Worm (Caenorhabditis elegans): ENCODE results near the gene bcmo-2.

Gene bcmo-2

ce11 chrII:3879945-3880344 is 30.7 kb downstream of the bcmo-2 start, which contains the start of gene nhr-166:
Gene nhr-166, plus strand, starts transcription at chrII:3880245.
- TF ChIP-seq ham-2 (GFP tag; optimal IDR thresholded peaks at IDR 0.05) (no peak), nhr-237 (tag; optimal IDR thresholded peaks at IDR 0.05) (no peak), ztf-11 (tag; optimal IDR thresholded peaks at IDR 0.05) (no peak), cnd-1 (tag; optimal IDR thresholded peaks at IDR 0.05) (no peak), lsy-2 (tag; optimal IDR thresholded peaks at IDR 0.05) (no peak), ceh-43 (GFP tag; optimal IDR thresholded peaks at IDR 0.05) (no peak), hlh-1 (tag; optimal IDR thresholded peaks at IDR 0.05) (no peak), nhr-12 (tag; optimal IDR thresholded peaks at IDR 0.05) (no peak)

DNA sequence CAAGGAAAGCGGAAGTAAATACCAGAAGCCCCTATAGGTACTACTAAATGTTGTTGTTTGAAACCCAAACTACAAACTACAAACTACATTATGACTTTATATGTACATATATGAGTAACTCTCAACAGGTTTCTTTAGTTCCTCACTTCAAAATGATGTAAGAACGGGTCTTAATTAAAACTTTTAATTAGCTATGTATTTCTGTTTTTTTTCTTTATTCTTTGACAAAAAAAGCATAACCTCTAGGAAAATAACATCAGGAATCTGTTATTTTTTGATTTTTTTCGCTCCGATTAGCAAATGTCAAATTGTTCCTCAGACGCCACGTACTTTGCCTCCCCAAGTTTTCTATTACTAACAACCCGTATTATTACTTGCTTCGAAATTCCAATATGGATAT is 32.3 kb downstream of the bcmo-2 start, which contains the start of gene srh-250:
srh-250 (plus strand) TSS at position 301 of the 400 bp plus-strand sequence.
- no peak for TF ChIP-seq M03D4.4 (tag; optimal IDR thresholded peaks at IDR 0.05)
- TF ChIP-seq unc-120 (tag; optimal IDR thresholded peaks at IDR 0.05; ENCODE audit: poor library complexity, severe bottlenecking), result no peak
- TF ChIP-seq elt-1 (tag; optimal IDR thresholded peaks at IDR 0.05; ENCODE audit: borderline replicate concordance, insufficient read depth), result no peak
- TF ChIP-seq sptf-1 (tag; optimal IDR thresholded peaks at IDR 0.05), result no peak
- TF ChIP-seq snpc-4 (tag; optimal IDR thresholded peaks at IDR 0.05), result no peak
- TF ChIP-seq nhr-28 (tag; optimal IDR thresholded peaks at IDR 0.05), result no peak
- TF ChIP-seq nhr-76 (tag; optimal IDR thresholded peaks at IDR 0.05), result no peak
- no peak for TF ChIP-seq nhr-237 (tag; optimal IDR thresholded peaks at IDR 0.05)
- TF ChIP-seq ces-1 (GFP tag; optimal IDR thresholded peaks at IDR 0.05), result no peak
- TF ChIP-seq mep-1 (tag; optimal IDR thresholded peaks at IDR 0.05), result no peak
- no peak for TF ChIP-seq mls-2 (tag; optimal IDR thresholded peaks at IDR 0.05)
- no peak for TF ChIP-seq drap-1 (GFP tag; optimal IDR thresholded peaks at IDR 0.05)
- TF ChIP-seq ceh-83 (GFP tag; optimal IDR thresholded peaks at IDR 0.05), result no peak
- no peak for TF ChIP-seq blmp-1 (tag; optimal IDR thresholded peaks at IDR 0.05)
- no peak for TF ChIP-seq bed-3 (GFP tag; optimal IDR thresholded peaks at IDR 0.05)
- no peak for TF ChIP-seq unc-62 (GFP tag; optimal IDR thresholded peaks at IDR 0.05)
- TF ChIP-seq hlh-1 (tag; optimal IDR thresholded peaks at IDR 0.05), result no peak
- no peak for TF ChIP-seq ztf-11 (tag; optimal IDR thresholded peaks at IDR 0.05)

DNA sequence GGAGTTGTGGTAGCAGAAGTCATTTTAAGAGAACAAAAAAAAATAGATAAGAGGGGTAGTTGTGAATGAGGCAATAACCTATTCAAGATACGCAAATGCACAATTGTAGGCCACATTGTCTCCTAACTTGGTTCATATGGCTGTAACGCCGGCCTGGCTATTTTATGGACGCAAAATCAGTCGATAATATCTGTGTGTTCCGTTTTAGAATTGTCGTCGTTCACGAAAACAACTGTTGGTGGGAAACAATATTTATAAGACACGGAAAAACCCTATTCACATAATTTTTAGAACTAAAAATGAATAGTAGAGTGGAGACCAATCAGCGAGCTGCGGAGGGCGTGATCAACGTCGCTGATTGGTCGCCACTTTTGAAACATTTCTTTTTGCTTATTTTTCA is 32.8 kb downstream of the bcmo-2 start, which contains the start of gene sdz-7:
sdz-7 (minus strand) TSS at position 101 of the 400 bp plus-strand sequence.
- no peak for TF ChIP-seq sem-2 (GFP tag; optimal IDR thresholded peaks at IDR 0.05)
- TF ChIP-seq elt-1 (tag; optimal IDR thresholded peaks at IDR 0.05; ENCODE audit: borderline replicate concordance, insufficient read depth), result no peak
- TF ChIP-seq sptf-1 (tag; optimal IDR thresholded peaks at IDR 0.05), result no peak
- TF ChIP-seq nhr-12 (tag; optimal IDR thresholded peaks at IDR 0.05), result no peak
- no peak for TF ChIP-seq tbx-8 (GFP tag; optimal IDR thresholded peaks at IDR 0.05)
- no peak for TF ChIP-seq unc-39 (tag; optimal IDR thresholded peaks at IDR 0.05)
- no peak for TF ChIP-seq nhr-2 (tag; optimal IDR thresholded peaks at IDR 0.05)
- no peak for TF ChIP-seq cnd-1 (tag; optimal IDR thresholded peaks at IDR 0.05)

- no peak for TF ChIP-seq lin-32 (GFP tag; optimal IDR thresholded peaks at IDR 0.05)
- TF ChIP-seq zip-8 (tag; optimal IDR thresholded peaks at IDR 0.05), result no peak
- TF ChIP-seq blmp-1 (tag; optimal IDR thresholded peaks at IDR 0.05), result no peak
- no peak for TF ChIP-seq nhr-2 (tag; optimal IDR thresholded peaks at IDR 0.05)
- no peak for TF ChIP-seq snpc-4 (tag; optimal IDR thresholded peaks at IDR 0.05)
These were observed 33.5 kb downstream of the bcmo-2 start, which contains the start of gene nep-3 for ce11 chrII:3877127-3877526. Gene nep-3, minus strand, starts transcription at chrII:3877227.

DNA sequence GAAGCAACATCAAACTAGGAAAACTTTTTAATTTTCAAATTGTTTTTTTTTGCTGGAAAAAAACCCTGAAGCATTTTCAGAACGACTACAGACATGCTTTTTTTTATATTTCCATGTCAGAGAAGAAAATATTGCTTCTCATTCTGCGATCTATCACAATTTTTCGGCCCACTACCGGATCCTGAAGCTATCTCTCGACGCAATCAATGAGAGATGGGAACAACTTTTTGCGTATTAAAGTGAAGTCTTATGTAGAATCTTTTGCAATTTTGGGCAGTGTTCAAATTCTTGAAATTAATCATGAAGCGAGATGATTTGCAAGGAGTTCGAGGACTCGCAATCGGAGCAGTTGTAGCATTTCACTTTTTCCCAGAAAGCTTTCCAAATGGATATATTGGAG is 41.0 kb downstream of the bcmo-2 start, which contains the start of gene oac-10:
oac-10 (plus strand) TSS at position 301 of the 400 bp plus-strand sequence.
- no peak for TF ChIP-seq lsy-2 (tag; optimal IDR thresholded peaks at IDR 0.05)
- TF ChIP-seq tbx-8 (GFP tag; optimal IDR thresholded peaks at IDR 0.05), result no peak
- no peak for TF ChIP-seq ceh-83 (GFP tag; optimal IDR thresholded peaks at IDR 0.05)
- TF ChIP-seq nhr-28 (tag; optimal IDR thresholded peaks at IDR 0.05), result no peak
- TF ChIP-seq unc-120 (tag; optimal IDR thresholded peaks at IDR 0.05; ENCODE audit: poor library complexity, severe bottlenecking), result no peak
- no peak for TF ChIP-seq nhr-76 (tag; optimal IDR thresholded peaks at IDR 0.05)
- no peak for TF ChIP-seq nhr-2 (tag; optimal IDR thresholded peaks at IDR 0.05)
- TF ChIP-seq snpc-4 (tag; optimal IDR thresholded peaks at IDR 0.05), result no peak
- TF ChIP-seq mep-1 (tag; optimal IDR thresholded peaks at IDR 0.05), result no peak
- no peak for TF ChIP-seq nhr-237 (tag; optimal IDR thresholded peaks at IDR 0.05)
- TF ChIP-seq sptf-1 (tag; optimal IDR thresholded peaks at IDR 0.05), result no peak
- no peak for TF ChIP-seq hlh-1 (tag; optimal IDR thresholded peaks at IDR 0.05)
- no peak for TF ChIP-seq blmp-1 (tag; optimal IDR thresholded peaks at IDR 0.05)
- TF ChIP-seq sem-2 (GFP tag; optimal IDR thresholded peaks at IDR 0.05), result no peak
- TF ChIP-seq bed-3 (GFP tag; optimal IDR thresholded peaks at IDR 0.05), result no peak
- no peak for TF ChIP-seq pha-4 (tag; optimal IDR thresholded peaks at IDR 0.05)
- TF ChIP-seq ham-2 (GFP tag; optimal IDR thresholded peaks at IDR 0.05), result no peak
- no peak for TF ChIP-seq cnd-1 (tag; optimal IDR thresholded peaks at IDR 0.05)
- TF ChIP-seq unc-39 (tag; optimal IDR thresholded peaks at IDR 0.05), result no peak
